Worm (Caenorhabditis elegans) whole organism, L3 larva: ENCODE results near the gene tbx-31.

ENCODE experiments used
- R02D3.7 ChIP-seq: fragments of 150-350 bp; optimal IDR thresholded peaks from 2 replicates; lab custom pipeline; 2014; ENCODE audit warnings: missing biosample characterization, missing genetic modification characterization
- ZK546.5 ChIP-seq: sonication (generic microtip); optimal IDR thresholded peaks from 2 replicates; lab custom pipeline; 2017; ENCODE audit warnings: missing biosample characterization, missing genetic modification characterization
- aly-2 ChIP-seq: fragments of 150-350 bp; optimal IDR thresholded peaks from 2 replicates; lab custom pipeline; 2014; ENCODE audit warnings: missing biosample characterization, missing genetic modification characterization
- ama-1 ChIP-seq: fragments of 150-350 bp; optimal IDR thresholded peaks from 2 replicates; lab custom pipeline; 2018
- ceh-16 ChIP-seq: sonication (generic microtip); optimal IDR thresholded peaks from 2 replicates; lab custom pipeline; 2017; ENCODE audit warnings: missing biosample characterization, missing genetic modification characterization
- ceh-28 ChIP-seq: fragments of 150-350 bp; optimal IDR thresholded peaks from 2 replicates; lab custom pipeline; 2014; ENCODE audit warnings: missing biosample characterization, missing genetic modification reagents, missing genetic modification characterization
- ceh-82 ChIP-seq: fragments of 150-350 bp; optimal IDR thresholded peaks from 2 replicates; lab custom pipeline; 2014; ENCODE audit warnings: missing biosample characterization, missing genetic modification characterization
- ceh-9 ChIP-seq: sonication (generic microtip); optimal IDR thresholded peaks from 2 replicates; lab custom pipeline; 2018; ENCODE audit warnings: missing biosample characterization, missing genetic modification characterization
- daf-12 ChIP-seq: fragments of 150-350 bp; optimal IDR thresholded peaks from 2 replicates; lab custom pipeline; 2014; ENCODE audit warnings: missing biosample characterization, missing genetic modification reagents, missing genetic modification characterization
- egl-27 ChIP-seq: sonication (generic microtip); optimal IDR thresholded peaks from 4 replicates; lab custom pipeline; 2017; ENCODE audit warnings: missing biosample characterization, missing genetic modification reagents, missing genetic modification characterization
- egl-5 ChIP-seq: fragments of 150-350 bp; optimal IDR thresholded peaks from 2 replicates; lab custom pipeline; 2017; ENCODE audit warnings: missing biosample characterization, missing genetic modification reagents, missing genetic modification characterization, inconsistent platforms
- elt-1 ChIP-seq: fragments of 150-350 bp; optimal IDR thresholded peaks from 2 replicates; lab custom pipeline; 2014; ENCODE audit warnings: missing biosample characterization, missing genetic modification characterization
- elt-2 ChIP-seq: sonication (generic microtip); optimal IDR thresholded peaks from 2 replicates; lab custom pipeline; 2016; ENCODE audit warnings: missing genetic modification reagents, mild to moderate bottlenecking, missing genetic modification characterization, missing compliant biosample characterization
- elt-3 ChIP-seq, 3 experiments: fragments of 150-350 bp in 1 of 3; sonication (generic microtip) in 2 of 3; optimal IDR thresholded peaks; 2 replicates in 2 of 3; 4 replicates in 1 of 3; lab custom pipeline; 2014 to 2017; ENCODE audit warnings: missing biosample characterization in 3 of 3, missing genetic modification characterization in 3 of 3
- fkh-10 ChIP-seq: sonication (generic microtip); optimal IDR thresholded peaks from 2 replicates; lab custom pipeline; 2017; ENCODE audit warnings: missing biosample characterization, missing genetic modification reagents, missing genetic modification characterization
- hmg-11 ChIP-seq: sonication (generic microtip); optimal IDR thresholded peaks from 2 replicates; lab custom pipeline; 2016; ENCODE audit warnings: missing genetic modification characterization, missing compliant biosample characterization
- jun-1 ChIP-seq: fragments of 150-350 bp; optimal IDR thresholded peaks from 2 replicates; lab custom pipeline; 2014; ENCODE audit warnings: missing biosample characterization, missing genetic modification reagents, missing genetic modification characterization
- lin-15B ChIP-seq: fragments of 150-350 bp; optimal IDR thresholded peaks from 2 replicates; lab custom pipeline; 2014; ENCODE audit warnings: missing biosample characterization, missing genetic modification characterization
- lin-39 ChIP-seq: fragments of 150-350 bp; optimal IDR thresholded peaks from 2 replicates; lab custom pipeline; 2018; ENCODE audit warnings: missing biosample characterization, missing genetic modification reagents, missing genetic modification characterization
- lsy-12 ChIP-seq: sonication (generic microtip); optimal IDR thresholded peaks from 2 replicates; lab custom pipeline; 2016; ENCODE audit warnings: mild to moderate bottlenecking, missing genetic modification characterization, missing compliant biosample characterization
- mml-1 ChIP-seq: fragments of 150-350 bp; sonication (generic microtip); optimal IDR thresholded peaks from 3 replicates; lab custom pipeline; 2014; ENCODE audit warnings: missing biosample characterization, missing genetic modification characterization
- nfya-1 ChIP-seq: sonication (generic microtip); optimal IDR thresholded peaks from 2 replicates; lab custom pipeline; 2017; ENCODE audit warnings: missing genetic modification characterization, mild to moderate bottlenecking, missing compliant biosample characterization, antibody characterized with exemption, moderate library complexity; ENCODE audit not compliant: insufficient read depth
- nhr-12 ChIP-seq: fragments of 150-350 bp; optimal IDR thresholded peaks from 2 replicates; lab custom pipeline; 2014; ENCODE audit warnings: missing biosample characterization, missing genetic modification characterization
- nhr-23 ChIP-seq: fragments of 150-350 bp; optimal IDR thresholded peaks from 2 replicates; lab custom pipeline; 2014; ENCODE audit warnings: missing biosample characterization, missing genetic modification reagents, missing genetic modification characterization
- nhr-25 ChIP-seq: sonication (generic microtip); optimal IDR thresholded peaks from 2 replicates; lab custom pipeline; 2017; ENCODE audit warnings: missing biosample characterization, missing genetic modification characterization
- nhr-28 ChIP-seq: fragments of 150-350 bp; optimal IDR thresholded peaks from 2 replicates; lab custom pipeline; 2014; ENCODE audit warnings: missing biosample characterization, missing genetic modification characterization
- nhr-43 ChIP-seq: sonication (generic microtip); optimal IDR thresholded peaks from 2 replicates; lab custom pipeline; 2016; ENCODE audit warnings: mild to moderate bottlenecking, missing genetic modification characterization, missing compliant biosample characterization; ENCODE audit not compliant: poor library complexity, severe bottlenecking
- nhr-67 ChIP-seq: fragments of 150-350 bp; optimal IDR thresholded peaks from 2 replicates; lab custom pipeline; 2014; ENCODE audit warnings: missing biosample characterization, missing genetic modification characterization
- nhr-76 ChIP-seq: fragments of 150-350 bp; sonication (generic microtip); optimal IDR thresholded peaks from 5 replicates; lab custom pipeline; 2014; ENCODE audit warnings: missing biosample characterization, missing genetic modification characterization
- nhr-77 ChIP-seq: fragments of 150-350 bp; optimal IDR thresholded peaks from 2 replicates; lab custom pipeline; 2014; ENCODE audit warnings: missing biosample characterization, missing genetic modification characterization
- pha-4 ChIP-seq: fragments of 150-350 bp; optimal IDR thresholded peaks from 2 replicates; lab custom pipeline; 2014; ENCODE audit warnings: missing biosample characterization, missing genetic modification reagents, missing genetic modification characterization
- pqm-1 ChIP-seq: fragments of 150-350 bp; optimal IDR thresholded peaks from 2 replicates; lab custom pipeline; 2017; ENCODE audit warnings: missing biosample characterization, missing genetic modification characterization, inconsistent platforms
- sea-2 ChIP-seq: fragments of 150-350 bp; sonication (generic microtip); optimal IDR thresholded peaks from 4 replicates; lab custom pipeline; 2014; ENCODE audit warnings: missing biosample characterization, missing genetic modification reagents, missing genetic modification characterization
- skn-1 ChIP-seq: fragments of 150-350 bp; optimal IDR thresholded peaks from 2 replicates; lab custom pipeline; 2014; ENCODE audit warnings: missing biosample characterization, missing genetic modification characterization
- snpc-4 ChIP-seq: fragments of 150-350 bp; optimal IDR thresholded peaks from 2 replicates; lab custom pipeline; 2014; ENCODE audit warnings: missing biosample characterization, missing genetic modification characterization
- tbx-2 ChIP-seq: sonication (generic microtip); optimal IDR thresholded peaks from 2 replicates; lab custom pipeline; 2016; ENCODE audit warnings: mild to moderate bottlenecking, missing genetic modification characterization, missing compliant biosample characterization
- unc-39 ChIP-seq: sonication (generic microtip); optimal IDR thresholded peaks from 4 replicates; lab custom pipeline; 2017; ENCODE audit warnings: missing biosample characterization, missing genetic modification characterization
- unc-62 ChIP-seq: fragments of 150-350 bp; sonication (generic microtip); optimal IDR thresholded peaks from 4 replicates; lab custom pipeline; 2014; ENCODE audit warnings: missing biosample characterization, missing genetic modification reagents, missing genetic modification characterization
- zag-1 ChIP-seq: fragments of 150-350 bp; optimal IDR thresholded peaks from 2 replicates; lab custom pipeline; 2014; ENCODE audit warnings: missing biosample characterization, missing genetic modification characterization
- ztf-4 ChIP-seq: fragments of 150-350 bp; optimal IDR thresholded peaks from 2 replicates; lab custom pipeline; 2014; ENCODE audit warnings: missing biosample characterization, missing genetic modification characterization

The tbx-31 gene

DNA sequence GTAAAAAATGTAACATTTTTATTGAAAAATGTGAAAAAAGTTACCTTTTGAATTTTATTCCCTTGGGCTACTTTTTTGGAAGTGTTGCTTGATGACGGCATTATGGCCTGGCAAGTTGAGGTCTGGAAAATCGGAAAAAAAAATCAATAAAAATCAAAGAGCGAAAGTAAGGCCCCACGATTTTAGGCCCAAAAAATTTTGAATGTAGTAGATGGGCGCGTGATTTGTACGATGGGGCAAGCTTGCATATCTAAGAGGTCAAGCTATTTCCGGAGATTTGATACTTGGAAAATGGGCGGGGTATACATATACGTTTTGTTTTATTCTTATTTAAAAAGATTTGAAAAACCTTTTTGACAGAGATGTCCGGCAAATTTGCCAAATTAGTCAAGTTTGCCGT lies 32.6 kb upstream of the tbx-31 start, which contains the start of gene F07G6.5:
Gene F07G6.5, minus strand, starts transcription at position 101 of the 400 bp plus-strand sequence.
- TF ChIP-seq tbx-2: no peak
- no peak for TF ChIP-seq ztf-4
- TF ChIP-seq egl-27 (tag; lab: Kevin White, UChicago): no peak
- TF ChIP-seq elt-2 (tag; lab: Kevin White, UChicago): no peak
- TF ChIP-seq lin-39 (tag; lab: Kevin White, UChicago): no peak
- TF ChIP-seq daf-12: no peak
- TF ChIP-seq fkh-10 (GFP tag; lab: Kevin White, UChicago): no peak
- TF ChIP-seq sea-2: no peak
- no peak for TF ChIP-seq pha-4 (tag; lab: Kevin White, UChicago)
- TF ChIP-seq nhr-28 (tag; lab: Kevin White, UChicago): no peak
- no peak for TF ChIP-seq lsy-12
- no peak for TF ChIP-seq egl-5 (tag; lab: Kevin White, UChicago)
- TF ChIP-seq ceh-16 (tag; lab: Kevin White, UChicago): no peak
- TF ChIP-seq nhr-76 (tag; lab: Kevin White, UChicago): no peak
- TF ChIP-seq nhr-25 (tag; lab: Kevin White, UChicago): no peak
- TF ChIP-seq lin-15B: no peak
- TF ChIP-seq, all 47 proteins: peak for 0

DNA sequence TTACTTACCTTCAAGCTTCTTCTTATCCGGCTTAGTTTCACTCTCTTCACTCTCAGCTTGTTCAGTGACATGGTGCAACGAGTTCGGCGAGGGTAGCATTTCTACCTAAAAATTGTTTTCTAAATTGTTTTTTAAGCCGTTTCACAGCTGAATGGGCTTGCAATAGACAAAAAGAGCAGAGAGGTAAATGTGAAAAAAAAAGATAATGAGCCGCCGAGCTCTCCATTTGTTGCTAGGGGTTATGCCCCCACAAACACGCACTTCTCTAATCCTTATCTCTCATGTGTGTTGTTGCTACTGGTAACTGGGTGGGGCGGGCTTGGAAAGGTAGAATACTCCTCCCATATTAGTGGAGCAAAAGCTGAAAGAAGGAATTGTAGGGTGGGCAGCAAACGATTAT lies 29.9 kb upstream of the tbx-31 start, which contains the start of gene C36C9.5:
Gene C36C9.5, minus strand, starts transcription at position 101 of the 400 bp plus-strand sequence.
- TF ChIP-seq lin-39 (tag; lab: Kevin White, UChicago): no peak
- TF ChIP-seq hmg-11: no peak
- no peak for TF ChIP-seq mml-1 (tag; lab: Kevin White, UChicago)
- TF ChIP-seq nfya-1 (tag; lab: Kevin White, UChicago): no peak
- no peak for TF ChIP-seq ztf-4
- no peak for TF ChIP-seq snpc-4 (tag; lab: Kevin White, UChicago)
- TF ChIP-seq ceh-28: no peak
- no peak for TF ChIP-seq egl-5 (tag; lab: Kevin White, UChicago)
- no peak for TF ChIP-seq unc-39
- TF ChIP-seq pha-4 (tag; lab: Kevin White, UChicago): no peak
- TF ChIP-seq nhr-77: no peak
- no peak for TF ChIP-seq nhr-12 (tag; lab: Kevin White, UChicago)
- TF ChIP-seq unc-62: no peak
- TF ChIP-seq lsy-12: no peak
- no peak for TF ChIP-seq egl-27 (tag; lab: Kevin White, UChicago)
- no peak for TF ChIP-seq ZK546.5 (tag; lab: Kevin White, UChicago)
- TF ChIP-seq ceh-9 (tag; lab: Kevin White, UChicago): no peak
- no peak for TF ChIP-seq skn-1 (tag; lab: Kevin White, UChicago)
- no peak for TF ChIP-seq elt-3 (tag; optimal IDR thresholded peaks at IDR 0.05; lab: Kevin White, UChicago)

DNA sequence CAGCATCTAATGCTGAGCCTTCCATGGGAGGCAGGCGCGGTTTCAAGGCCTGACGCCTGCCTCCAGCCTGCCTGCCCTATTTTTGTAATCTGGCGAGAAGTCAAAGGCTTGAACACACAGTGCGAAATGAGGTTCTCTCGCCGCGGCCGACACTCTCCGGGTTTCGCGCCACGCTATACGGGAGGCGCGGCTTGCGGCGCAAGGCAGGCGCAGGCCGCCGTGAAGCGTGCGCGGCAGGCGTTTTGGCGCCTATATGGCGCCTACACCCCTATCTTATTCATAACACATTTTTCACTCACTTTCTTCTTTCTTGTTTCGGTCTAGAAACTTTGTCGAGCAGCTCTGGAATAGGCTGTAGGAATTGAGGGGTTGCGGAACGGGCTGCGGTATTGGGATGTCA lies 29.1 kb upstream of the tbx-31 start:
- no peak for TF ChIP-seq hmg-11
- TF ChIP-seq ceh-9 (tag; lab: Kevin White, UChicago): no peak
- no peak for TF ChIP-seq R02D3.7 (tag; lab: Kevin White, UChicago)
- no peak for TF ChIP-seq pqm-1
- TF ChIP-seq jun-1: no peak
- TF ChIP-seq fkh-10 (GFP tag; lab: Kevin White, UChicago): no peak
- TF ChIP-seq elt-1 (tag; lab: Kevin White, UChicago): no peak
- TF ChIP-seq mml-1 (tag; lab: Kevin White, UChicago): no peak
- no peak for TF ChIP-seq egl-5 (tag; lab: Kevin White, UChicago)
- TF ChIP-seq nhr-23: no peak
- TF ChIP-seq ceh-16 (tag; lab: Kevin White, UChicago): no peak
- TF ChIP-seq ceh-28: no peak
- no peak for TF ChIP-seq nhr-43
- no peak for TF ChIP-seq nhr-67 (tag; lab: Kevin White, UChicago)
- TF ChIP-seq ZK546.5 (tag; lab: Kevin White, UChicago): no peak
- no peak for TF ChIP-seq ceh-82 (tag; lab: Kevin White, UChicago)
- no peak for TF ChIP-seq nhr-28 (tag; lab: Kevin White, UChicago)

DNA sequence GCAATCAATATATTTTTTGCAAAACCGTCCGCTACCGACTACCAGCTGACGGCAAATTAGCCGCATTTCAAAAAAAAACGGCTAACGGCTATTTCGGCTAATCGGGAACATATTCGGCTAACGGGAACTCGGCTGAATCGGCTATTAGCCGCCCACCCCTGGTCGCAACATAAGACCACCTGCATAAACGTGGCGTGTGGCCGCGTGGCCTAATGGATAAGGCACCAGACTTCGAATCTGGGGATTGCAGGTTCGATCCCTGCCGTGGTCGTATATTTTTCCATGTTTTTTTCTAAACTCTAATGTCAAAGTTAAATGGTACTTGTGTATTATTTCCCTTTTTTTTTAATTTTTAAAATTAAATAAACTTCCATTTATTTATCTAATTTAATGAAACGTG lies 24.5 kb upstream of the tbx-31 start:
- no peak for TF ChIP-seq ceh-28
- no peak for TF ChIP-seq aly-2 (tag; lab: Kevin White, UChicago)
- no peak for TF ChIP-seq nhr-23
- TF ChIP-seq pqm-1: no peak
- no peak for TF ChIP-seq nfya-1 (tag; lab: Kevin White, UChicago)
- TF ChIP-seq elt-2 (tag; lab: Kevin White, UChicago): no peak
- no peak for TF ChIP-seq ama-1
- TF ChIP-seq zag-1 (tag; lab: Kevin White, UChicago): no peak
- no peak for TF ChIP-seq ceh-9 (tag; lab: Kevin White, UChicago)
- TF ChIP-seq lin-39 (tag; lab: Kevin White, UChicago): no peak
- TF ChIP-seq skn-1 (tag; lab: Kevin White, UChicago): no peak
- no peak for TF ChIP-seq jun-1
